Fruit fly (Drosophila melanogaster) whole organism, embryonic: ENCODE measurements around the gene CG43935.

Experiments
- Adf1 ChIP-seq: fragments of 200-800 bp; sonication (Bioruptor generic); IDR thresholded peaks from 2 replicates; pipeline ENCODE4 v1.3.6; 2022; ENCODE audit warnings: missing biosample characterization, missing genetic modification characterization
- Bgb ChIP-seq: fragments of 200-800 bp; sonication (Bioruptor generic); IDR thresholded peaks from 2 replicates; pipeline ENCODE4 v1.3.6; 2022; ENCODE audit warnings: missing biosample characterization, missing genetic modification characterization; ENCODE audit not compliant: partially characterized antibody
- Blimp-1 ChIP-seq: fragments of 200-800 bp; sonication (Bioruptor generic); optimal IDR thresholded peaks from 3 replicates; lab custom pipeline; 2018; ENCODE audit warnings: missing biosample characterization, missing genetic modification characterization, mild to moderate bottlenecking, moderate library complexity, missing genetic modification reagents
- CG11093 ChIP-seq: fragments of 200-800 bp; sonication (Bioruptor generic); IDR thresholded peaks from 3 replicates; pipeline ENCODE4 v1.3.6; 2022; ENCODE audit warnings: missing biosample characterization, missing genetic modification characterization
- CG11247 ChIP-seq: fragments of 200-800 bp; sonication (Bioruptor generic); IDR thresholded peaks from 2 replicates; pipeline ENCODE4 v1.3.6; 2022; ENCODE audit warnings: missing biosample characterization, missing genetic modification characterization
- CG12219 ChIP-seq: fragments of 200-800 bp; sonication (Bioruptor generic); optimal IDR thresholded peaks from 3 replicates; lab custom pipeline; 2018; ENCODE audit warnings: missing biosample characterization, mild to moderate bottlenecking, missing genetic modification characterization
- CG12659 ChIP-seq: fragments of 200-800 bp; sonication (Bioruptor generic); optimal IDR thresholded peaks from 3 replicates; lab custom pipeline; 2017; ENCODE audit warnings: mild to moderate bottlenecking, missing biosample characterization, missing genetic modification reagents, missing genetic modification characterization
- CG13424 ChIP-seq: fragments of 200-800 bp; sonication (Bioruptor generic); optimal IDR thresholded peaks from 2 replicates; lab custom pipeline; 2019; ENCODE audit warnings: missing biosample characterization, mild to moderate bottlenecking, missing genetic modification characterization, moderate library complexity
- CG16813 ChIP-seq: fragments of 200-800 bp; sonication (Bioruptor generic); IDR thresholded peaks from 3 replicates; pipeline ENCODE4 v1.3.6; 2022; ENCODE audit warnings: missing biosample characterization, missing genetic modification characterization; ENCODE audit not compliant: partially characterized antibody
- CG17359 ChIP-seq: fragments of 200-800 bp; sonication (Bioruptor generic); optimal IDR thresholded peaks from 3 replicates; lab custom pipeline; 2018; ENCODE audit warnings: missing biosample characterization, mild to moderate bottlenecking, missing genetic modification characterization, moderate library complexity
- CG18476 ChIP-seq: fragments of 200-800 bp; sonication (Bioruptor generic); optimal IDR thresholded peaks from 2 replicates; lab custom pipeline; 2016; ENCODE audit warnings: missing biosample characterization, mild to moderate bottlenecking, missing genetic modification characterization
- CG18619 ChIP-seq: fragments of 200-800 bp; sonication (Bioruptor generic); optimal IDR thresholded peaks from 3 replicates; lab custom pipeline; 2017; ENCODE audit warnings: missing biosample characterization, mild to moderate bottlenecking, missing genetic modification characterization
- CG6813 ChIP-seq: fragments of 200-800 bp; sonication (Bioruptor generic); optimal IDR thresholded peaks from 2 replicates; lab custom pipeline; 2017; ENCODE audit warnings: missing biosample characterization, missing genetic modification characterization, mild to moderate bottlenecking, moderate library complexity, missing genetic modification reagents
- CG8388 ChIP-seq: fragments of 200-800 bp; sonication (Bioruptor generic); optimal IDR thresholded peaks from 2 replicates; lab custom pipeline; 2019; ENCODE audit warnings: missing biosample characterization, mild to moderate bottlenecking, missing genetic modification characterization, moderate library complexity
- CG8924 ChIP-seq: fragments of 200-800 bp; optimal IDR thresholded peaks from 3 replicates; lab custom pipeline; 2019; ENCODE audit warnings: missing biosample characterization, mild to moderate bottlenecking, missing genetic modification characterization, moderate library complexity
- CG9215 ChIP-seq: fragments of 200-800 bp; sonication (Bioruptor generic); IDR thresholded peaks from 2 replicates; pipeline ENCODE4 v1.3.6; 2022; ENCODE audit warnings: missing biosample characterization, missing genetic modification characterization
- CTCF ChIP-seq: fragments of 200-800 bp; sonication (Bioruptor generic); optimal IDR thresholded peaks from 2 replicates; lab custom pipeline; 2017; ENCODE audit warnings: missing biosample characterization, mild to moderate bottlenecking, missing genetic modification characterization, moderate library complexity
- Chrac-16 ChIP-seq: fragments of 200-800 bp; sonication (Bioruptor generic); optimal IDR thresholded peaks from 3 replicates; lab custom pipeline; 2016; ENCODE audit warnings: missing biosample characterization, missing genetic modification characterization
- D ChIP-seq, 2 experiments: fragments of 200-800 bp in 1 of 2; fragments of >200 bp in 1 of 2; sonication (Bioruptor generic) in 1 of 2; optimal IDR thresholded peaks; 2 replicates in 1 of 2; 3 replicates in 1 of 2; lab custom pipeline; 2017; ENCODE audit warnings: mild to moderate bottlenecking in 1 of 2, missing biosample characterization in 1 of 2, missing genetic modification characterization in 1 of 2, missing genetic modification reagents in 1 of 2
- Dad ChIP-seq: fragments of 200-800 bp; sonication (Bioruptor generic); optimal IDR thresholded peaks from 3 replicates; lab custom pipeline; 2016; ENCODE audit warnings: missing biosample characterization, missing genetic modification characterization
- Ets65A ChIP-seq: fragments of 200-800 bp; sonication (Bioruptor generic); peaks from one replicate; lab custom pipeline; 2016; ENCODE audit warnings: missing biosample characterization, missing genetic modification characterization
- Fer2 ChIP-seq: fragments of 200-800 bp; sonication (Bioruptor generic); optimal IDR thresholded peaks from 2 replicates; lab custom pipeline; 2018; ENCODE audit warnings: missing biosample characterization, mild to moderate bottlenecking, missing genetic modification characterization, moderate library complexity
- Fer3 ChIP-seq: fragments of 200-800 bp; sonication (Bioruptor generic); optimal IDR thresholded peaks from 2 replicates; lab custom pipeline; 2018; ENCODE audit warnings: missing biosample characterization, mild to moderate bottlenecking, missing genetic modification characterization, moderate library complexity
- Hr39 ChIP-seq: fragments of >200 bp; optimal IDR thresholded peaks from 2 replicates; lab custom pipeline; 2017
- Hr78 ChIP-seq, 2 experiments: fragments of 200-800 bp in 1 of 2; fragments of >200 bp in 1 of 2; sonication (Bioruptor generic) in 1 of 2; optimal IDR thresholded peaks; 2 replicates each; lab custom pipeline; 2017 to 2019; ENCODE audit warnings: missing biosample characterization in 2 of 2, missing genetic modification characterization in 2 of 2, mild to moderate bottlenecking in 1 of 2, moderate library complexity in 1 of 2
- Myb ChIP-seq: fragments of 200-800 bp; sonication (Bioruptor generic); optimal IDR thresholded peaks from 2 replicates; lab custom pipeline; 2016; ENCODE audit warnings: missing biosample characterization, missing genetic modification characterization
- Oaz ChIP-seq: fragments of 200-800 bp; sonication (Bioruptor generic); IDR thresholded peaks from 2 replicates; pipeline ENCODE4 v1.3.6; 2022; ENCODE audit warnings: missing biosample characterization, missing genetic modification characterization
- Trl ChIP-seq, 3 experiments: fragments of >200 bp in 2 of 3; fragments of 200-800 bp in 1 of 3; sonication (Bioruptor generic) in 1 of 3; optimal IDR thresholded peaks; 2 replicates in 1 of 3; 3 replicates in 2 of 3; lab custom pipeline; 2016 to 2017; ENCODE audit warnings: missing biosample characterization in 1 of 3, missing genetic modification characterization in 1 of 3
- amos ChIP-seq: fragments of 200-800 bp; sonication (Bioruptor generic); IDR thresholded peaks from 2 replicates; pipeline ENCODE4 v1.3.6; 2022; ENCODE audit warnings: missing biosample characterization, missing genetic modification characterization; ENCODE audit not compliant: partially characterized antibody
- az2 ChIP-seq: fragments of 200-800 bp; sonication (Bioruptor generic); optimal IDR thresholded peaks from 3 replicates; lab custom pipeline; 2016; ENCODE audit warnings: missing biosample characterization, missing genetic modification characterization
- cas ChIP-seq: fragments of 200-800 bp; sonication (Bioruptor generic); IDR thresholded peaks from 2 replicates; pipeline ENCODE4 v1.3.6; 2022; ENCODE audit warnings: missing biosample characterization, missing genetic modification characterization
- chn ChIP-seq: fragments of 200-800 bp; sonication (Bioruptor generic); optimal IDR thresholded peaks from 2 replicates; lab custom pipeline; 2016; ENCODE audit warnings: missing biosample characterization, missing genetic modification characterization
- corto ChIP-seq: fragments of 200-800 bp; sonication (Bioruptor generic); optimal IDR thresholded peaks from 2 replicates; lab custom pipeline; 2016; ENCODE audit warnings: missing biosample characterization, mild to moderate bottlenecking, missing genetic modification characterization, moderate library complexity
- ems ChIP-seq: fragments of 200-800 bp; sonication (Bioruptor generic); optimal IDR thresholded peaks from 3 replicates; lab custom pipeline; 2016; ENCODE audit warnings: missing biosample characterization, missing genetic modification characterization
- ham ChIP-seq: fragments of 200-800 bp; sonication (Bioruptor generic); IDR thresholded peaks from 2 replicates; pipeline ENCODE4 v1.3.6; 2022; ENCODE audit warnings: missing biosample characterization, missing genetic modification characterization
- toy ChIP-seq: fragments of 200-800 bp; sonication (Bioruptor generic); IDR thresholded peaks from 2 replicates; pipeline ENCODE4 v1.3.6; 2022; ENCODE audit warnings: missing biosample characterization, missing genetic modification characterization
- unpg ChIP-seq: fragments of 200-800 bp; sonication (Bioruptor generic); optimal IDR thresholded peaks from 3 replicates; lab custom pipeline; 2018; ENCODE audit warnings: missing biosample characterization, mild to moderate bottlenecking, missing genetic modification characterization, moderate library complexity

The CG43935 gene

dm6 chr3R:27026009-27026408, 39.2 kb upstream of the CG43935 start, which contains the start of gene CG6271:
CG6271 (minus strand) TSS chr3R:27026109.
- TF ChIP-seq ham (GFP tag; lab: Robert Waterston, UW) (no peak), Chrac-16 (GFP tag; lab: Kevin White, UChicago) (no peak), toy (GFP tag; lab: Robert Waterston, UW) (no peak), CG8924 (tag; lab: Kevin White, UChicago) (no peak), Dad (GFP tag; lab: Kevin White, UChicago) (no peak), CG9215 (GFP tag; lab: Robert Waterston, UW) (no peak), az2 (no peak), cas (GFP tag; lab: Robert Waterston, UW) (no peak), CG17359 (no peak)
- TF ChIP-seq, all 482 proteins: peak for 0

dm6 chr3R:27033935-27034334, 31.3 kb upstream of the CG43935 start:
- no peak for TF ChIP-seq CG18476 (GFP tag; lab: Kevin White, UChicago)
- TF ChIP-seq CG6813 (GFP tag; lab: Kevin White, UChicago) = no peak
- TF ChIP-seq Adf1 (GFP tag; lab: Robert Waterston, UW) = no peak
- no peak for TF ChIP-seq CG12659 (GFP tag; lab: Kevin White, UChicago)
- TF ChIP-seq CG12219 (GFP tag; lab: Kevin White, UChicago) = no peak

dm6 chr3R:27040044-27040443, 25.2 kb upstream of the CG43935 start:
- TF ChIP-seq CG11093 (GFP tag; lab: Robert Waterston, UW) = no peak
- TF ChIP-seq Ets65A (GFP tag; lab: Kevin White, UChicago) = peak; percentile 35
- TF ChIP-seq ems (GFP tag; lab: Kevin White, UChicago) = no peak
- no peak for TF ChIP-seq Myb (GFP tag; lab: Kevin White, UChicago)
- TF ChIP-seq chn (GFP tag; lab: Kevin White, UChicago) = no peak

- no peak for TF ChIP-seq CG11247 (GFP tag; lab: Robert Waterston, UW)
- TF ChIP-seq Trl (optimal IDR thresholded peaks at IDR 0.05; lab: Kevin White, UChicago) = peak in 1 of 2 experiments; percentile 16
- no peak for TF ChIP-seq Trl (GFP tag; optimal IDR thresholded peaks at IDR 0.05; lab: Kevin White, UChicago)
- peak; percentile 75 for TF ChIP-seq Ets65A (GFP tag; lab: Kevin White, UChicago)
- TF ChIP-seq CG13424 (tag; lab: Kevin White, UChicago) = no peak
- TF ChIP-seq Blimp-1 = peak; percentile 62
- TF ChIP-seq unpg (GFP tag; lab: Kevin White, UChicago) = no peak
Observed at dm6 chr3R:27048561-27049270, 16.5 kb upstream of the CG43935 start, which contains the start of gene TwdlT. TwdlT (plus strand) TSS chr3R:27049220.

dm6 chr3R:27049549-27049948, 15.7 kb upstream of the CG43935 start:
- TF ChIP-seq CG9215 (GFP tag; lab: Robert Waterston, UW) (0 out of 2 replicates have a peak, but pooled peaks have one; percentile 7), CG11093 (GFP tag; lab: Robert Waterston, UW) (no peak), Hr39 (lab: Kevin White, UChicago) (peak; percentile 17)

- TF ChIP-seq D (optimal IDR thresholded peaks at IDR 0.05; lab: Kevin White, UChicago) (no peak), D (GFP tag; optimal IDR thresholded peaks at IDR 0.05; lab: Kevin White, UChicago) (no peak), Oaz (GFP tag; lab: Robert Waterston, UW) (no peak), Hr78 (GFP tag; optimal IDR thresholded peaks at IDR 0.05; lab: Kevin White, UChicago) (peak in 1 of 2 experiments; percentile 93), CG18619 (GFP tag; lab: Kevin White, UChicago) (no peak), CG16813 (GFP tag; lab: Robert Waterston, UW) (peak; percentile 32; the same call in 1 of the 3 replicates), CTCF (peak; percentile 22), Bgb (GFP tag; lab: Robert Waterston, UW) (peak; percentile 42; the same call in 1 of the 2 replicates), corto (GFP tag; lab: Kevin White, UChicago) (no peak), Fer3 (tag; lab: Kevin White, UChicago) (no peak), CG8388 (GFP tag; lab: Kevin White, UChicago) (no peak), Fer2 (tag; lab: Kevin White, UChicago) (no peak), amos (GFP tag; lab: Robert Waterston, UW) (peak; percentile 19; the same call in 1 of the 2 replicates), CG11093 (GFP tag; lab: Robert Waterston, UW) (no peak)
Observed at dm6 chr3R:27056152-27056551, 9.1 kb upstream of the CG43935 start.
